Fruit fly (Drosophila melanogaster) whole organism, embryonic: ENCODE data around the gene CG15461.
A peak's percentile ranks its signal among the peaks of the same experiment; 100 is the strongest.

Experiments
- Adf1 ChIP-seq: fragments of 200-800 bp; sonication (Bioruptor generic); IDR thresholded peaks from 2 replicates; pipeline ENCODE4 v1.3.6; 2022; ENCODE audit warnings: missing biosample characterization, missing genetic modification characterization
- Atf3 ChIP-seq: fragments of 200-800 bp; sonication (Bioruptor generic); optimal IDR thresholded peaks from 3 replicates; lab custom pipeline; 2016; ENCODE audit warnings: missing biosample characterization, missing genetic modification characterization
- BtbVII ChIP-seq: fragments of 200-800 bp; sonication (Bioruptor generic); optimal IDR thresholded peaks from 3 replicates; lab custom pipeline; 2017; ENCODE audit warnings: missing biosample characterization, mild to moderate bottlenecking, missing genetic modification characterization
- Bteb2 ChIP-seq: fragments of 200-800 bp; sonication (Bioruptor generic); optimal IDR thresholded peaks from 2 replicates; lab custom pipeline; 2016; ENCODE audit warnings: missing biosample characterization, missing genetic modification characterization
- CG10366 ChIP-seq: fragments of 200-800 bp; sonication (Bioruptor generic); IDR thresholded peaks from 2 replicates; pipeline ENCODE4 v1.3.6; 2022; ENCODE audit warnings: missing biosample characterization, missing genetic modification characterization
- CG10565 ChIP-seq: fragments of 200-800 bp; sonication (Bioruptor generic); optimal IDR thresholded peaks from 3 replicates; lab custom pipeline; 2016; ENCODE audit warnings: missing biosample characterization, mild to moderate bottlenecking, missing genetic modification characterization
- CG12299 ChIP-seq: fragments of 200-800 bp; sonication (Bioruptor generic); optimal IDR thresholded peaks from 2 replicates; lab custom pipeline; 2018; ENCODE audit warnings: missing biosample characterization, mild to moderate bottlenecking, missing genetic modification characterization
- CG13296 ChIP-seq: fragments of 200-800 bp; sonication (Bioruptor generic); optimal IDR thresholded peaks from 3 replicates; lab custom pipeline; 2018; ENCODE audit warnings: missing biosample characterization, mild to moderate bottlenecking, missing genetic modification characterization
- CG13424 ChIP-seq: fragments of 200-800 bp; sonication (Bioruptor generic); optimal IDR thresholded peaks from 2 replicates; lab custom pipeline; 2019; ENCODE audit warnings: missing biosample characterization, mild to moderate bottlenecking, missing genetic modification characterization, moderate library complexity
- CG15514 ChIP-seq: fragments of 200-800 bp; sonication (Bioruptor generic); optimal IDR thresholded peaks from 3 replicates; lab custom pipeline; 2017; ENCODE audit warnings: missing biosample characterization, missing genetic modification characterization, mild to moderate bottlenecking, moderate library complexity, missing genetic modification reagents
- CG15696 ChIP-seq: fragments of 200-800 bp; sonication (Bioruptor generic); optimal IDR thresholded peaks from 2 replicates; lab custom pipeline; 2019; ENCODE audit warnings: missing biosample characterization, mild to moderate bottlenecking, missing genetic modification characterization, moderate library complexity
- CG16779 ChIP-seq: fragments of 200-800 bp; sonication (Bioruptor generic); IDR thresholded peaks from 2 replicates; pipeline ENCODE4 v1.3.6; 2022; ENCODE audit warnings: missing biosample characterization, missing genetic modification characterization
- CG2889 ChIP-seq: fragments of 200-800 bp; sonication (Bioruptor generic); IDR thresholded peaks from 3 replicates; pipeline ENCODE4 v1.3.6; 2022; ENCODE audit warnings: missing biosample characterization, missing genetic modification characterization
- CG31365 ChIP-seq: fragments of 200-800 bp; sonication (Bioruptor generic); optimal IDR thresholded peaks from 2 replicates; lab custom pipeline; 2018; ENCODE audit warnings: missing biosample characterization, mild to moderate bottlenecking, missing genetic modification characterization
- CG3281 ChIP-seq: fragments of 200-800 bp; sonication (Bioruptor generic); optimal IDR thresholded peaks from 3 replicates; lab custom pipeline; 2017; ENCODE audit warnings: missing biosample characterization, mild to moderate bottlenecking, missing genetic modification characterization
- CG43689 ChIP-seq: fragments of 200-800 bp; sonication (Bioruptor generic); IDR thresholded peaks from 2 replicates; pipeline ENCODE4 v1.3.6; 2022; ENCODE audit warnings: missing biosample characterization, missing genetic modification characterization
- CG6272 ChIP-seq: fragments of 200-800 bp; sonication (Bioruptor generic); IDR thresholded peaks from 2 replicates; pipeline ENCODE4 v1.3.6; 2022; ENCODE audit warnings: missing biosample characterization, missing genetic modification characterization
- CG7987 ChIP-seq: fragments of 200-800 bp; sonication (Bioruptor generic); optimal IDR thresholded peaks from 2 replicates; lab custom pipeline; 2018; ENCODE audit warnings: missing biosample characterization, mild to moderate bottlenecking, missing genetic modification characterization, moderate library complexity
- CG8290 ChIP-seq, 3 experiments: fragments of 200-800 bp; sonication (Bioruptor generic); optimal IDR thresholded peaks; 2 replicates each; lab custom pipeline; 2016 to 2019; ENCODE audit warnings: missing biosample characterization in 3 of 3, missing genetic modification characterization in 3 of 3, mild to moderate bottlenecking in 2 of 3, moderate library complexity in 1 of 3
- CG8944 ChIP-seq: fragments of 200-800 bp; sonication (Bioruptor generic); optimal IDR thresholded peaks from 3 replicates; lab custom pipeline; 2016; ENCODE audit warnings: missing biosample characterization, missing genetic modification characterization
- Dek ChIP-seq: fragments of 200-800 bp; sonication (Bioruptor generic); optimal IDR thresholded peaks from 3 replicates; lab custom pipeline; 2019; ENCODE audit warnings: missing biosample characterization, mild to moderate bottlenecking, missing genetic modification characterization, moderate library complexity
- Dref ChIP-seq: fragments of 200-800 bp; sonication (Bioruptor generic); IDR thresholded peaks from 2 replicates; pipeline ENCODE4 v1.3.6; 2022; ENCODE audit warnings: missing biosample characterization, missing genetic modification characterization
- HHEX ChIP-seq: fragments of 200-800 bp; sonication (Bioruptor generic); optimal IDR thresholded peaks from 3 replicates; lab custom pipeline; 2017; ENCODE audit warnings: missing biosample characterization, mild to moderate bottlenecking, missing genetic modification characterization, missing genetic modification reagents
- Meics ChIP-seq: fragments of 200-800 bp; sonication (Bioruptor generic); optimal IDR thresholded peaks from 2 replicates; lab custom pipeline; 2017; ENCODE audit warnings: missing biosample characterization, mild to moderate bottlenecking, missing genetic modification characterization
- Opbp ChIP-seq: fragments of 200-800 bp; sonication (Bioruptor generic); IDR thresholded peaks from 3 replicates; pipeline ENCODE4 v1.3.6; 2022; ENCODE audit warnings: missing biosample characterization, missing genetic modification characterization; ENCODE audit not compliant: partially characterized antibody
- Ptx1 ChIP-seq: fragments of 200-800 bp; sonication (Bioruptor generic); IDR thresholded peaks from 2 replicates; pipeline ENCODE4 v1.3.6; 2022; ENCODE audit warnings: missing biosample characterization, missing genetic modification characterization
- Ravus ChIP-seq: fragments of 200-800 bp; sonication (Bioruptor generic); IDR thresholded peaks from 2 replicates; pipeline ENCODE4 v1.3.6; 2022; ENCODE audit warnings: missing biosample characterization, missing genetic modification characterization
- Sry-δ ChIP-seq: fragments of 200-800 bp; sonication (Bioruptor generic); optimal IDR thresholded peaks from 2 replicates; lab custom pipeline; 2016; ENCODE audit warnings: missing biosample characterization, missing genetic modification characterization
- aop ChIP-seq: fragments of 200-800 bp; sonication (Bioruptor generic); IDR thresholded peaks from 2 replicates; pipeline ENCODE4 v1.3.6; 2022; ENCODE audit warnings: missing biosample characterization, missing genetic modification characterization
- az2 ChIP-seq: fragments of 200-800 bp; sonication (Bioruptor generic); optimal IDR thresholded peaks from 3 replicates; lab custom pipeline; 2016; ENCODE audit warnings: missing biosample characterization, missing genetic modification characterization
- bab2 ChIP-seq: fragments of 200-800 bp; sonication (Bioruptor generic); optimal IDR thresholded peaks from 2 replicates; lab custom pipeline; 2016; ENCODE audit warnings: missing biosample characterization, missing genetic modification characterization
- cato ChIP-seq: fragments of 200-800 bp; sonication (Bioruptor generic); optimal IDR thresholded peaks from 2 replicates; lab custom pipeline; 2016; ENCODE audit warnings: missing biosample characterization, missing genetic modification characterization, borderline replicate concordance
- chinmo ChIP-seq: fragments of 200-800 bp; sonication (Bioruptor generic); IDR thresholded peaks from 4 replicates; pipeline ENCODE4 v1.3.6; 2022; ENCODE audit warnings: missing biosample characterization, missing genetic modification characterization; ENCODE audit not compliant: partially characterized antibody
- corto ChIP-seq: fragments of 200-800 bp; sonication (Bioruptor generic); optimal IDR thresholded peaks from 2 replicates; lab custom pipeline; 2016; ENCODE audit warnings: missing biosample characterization, mild to moderate bottlenecking, missing genetic modification characterization, moderate library complexity
- danr ChIP-seq: fragments of 200-800 bp; sonication (Bioruptor generic); IDR thresholded peaks from 2 replicates; pipeline ENCODE4 v1.3.6; 2022; ENCODE audit warnings: missing biosample characterization, missing genetic modification characterization
- dmrt11E ChIP-seq: fragments of 200-800 bp; sonication (Bioruptor generic); optimal IDR thresholded peaks from 3 replicates; lab custom pipeline; 2018; ENCODE audit warnings: missing biosample characterization, mild to moderate bottlenecking, missing genetic modification characterization, moderate library complexity
- emc ChIP-seq: fragments of 200-800 bp; sonication (Bioruptor generic); optimal IDR thresholded peaks from 2 replicates; lab custom pipeline; 2016; ENCODE audit warnings: missing biosample characterization, missing genetic modification characterization
- ewg ChIP-seq: fragments of 200-800 bp; sonication (Bioruptor generic); optimal IDR thresholded peaks from 3 replicates; lab custom pipeline; 2017; ENCODE audit warnings: mild to moderate bottlenecking, missing biosample characterization, missing genetic modification reagents, missing genetic modification characterization
- eyg ChIP-seq: fragments of 200-800 bp; sonication (Bioruptor generic); optimal IDR thresholded peaks from 3 replicates; lab custom pipeline; 2016; ENCODE audit warnings: missing biosample characterization, missing genetic modification characterization
- fu2 ChIP-seq: fragments of 200-800 bp; sonication (Bioruptor generic); optimal IDR thresholded peaks from 2 replicates; lab custom pipeline; 2016; ENCODE audit warnings: missing biosample characterization, missing genetic modification characterization
- gcm ChIP-seq: fragments of 200-800 bp; sonication (Bioruptor generic); optimal IDR thresholded peaks from 2 replicates; lab custom pipeline; 2019; ENCODE audit warnings: missing biosample characterization, mild to moderate bottlenecking, missing genetic modification characterization, moderate library complexity
- inv ChIP-seq: fragments of 200-800 bp; sonication (Bioruptor generic); IDR thresholded peaks from 2 replicates; pipeline ENCODE4 v1.3.6; 2022; ENCODE audit warnings: missing biosample characterization, missing genetic modification characterization; ENCODE audit not compliant: partially characterized antibody
- peb ChIP-seq: fragments of 200-800 bp; sonication (Bioruptor generic); IDR thresholded peaks from 2 replicates; pipeline ENCODE4 v1.3.6; 2022; ENCODE audit warnings: missing biosample characterization, missing genetic modification characterization
- pfk ChIP-seq: fragments of 200-800 bp; sonication (Bioruptor generic); optimal IDR thresholded peaks from 2 replicates; lab custom pipeline; 2018; ENCODE audit warnings: missing biosample characterization, mild to moderate bottlenecking, missing genetic modification characterization, moderate library complexity
- prd ChIP-seq, 3 experiments: fragments of >200 bp in 2 of 3; fragments of 200-800 bp in 1 of 3; sonication (Bioruptor generic) in 1 of 3; optimal IDR thresholded peaks in 2 of 3; IDR thresholded peaks in 1 of 3; 2 replicates in 2 of 3; 3 replicates in 1 of 3; pipeline versions ENCODE4 v1.3.6 to Lab custom; 2017 to 2022; ENCODE audit warnings: missing biosample characterization in 1 of 3, missing genetic modification characterization in 1 of 3
- rib ChIP-seq: fragments of 200-800 bp; sonication (Bioruptor generic); IDR thresholded peaks from 2 replicates; pipeline ENCODE4 v1.3.6; 2022; ENCODE audit warnings: missing biosample characterization, missing genetic modification characterization
- sim ChIP-seq: fragments of 200-800 bp; sonication (Bioruptor generic); IDR thresholded peaks from 2 replicates; pipeline ENCODE4 v1.3.6; 2022; ENCODE audit warnings: missing biosample characterization, missing genetic modification characterization
- slp2 ChIP-seq: fragments of 200-800 bp; sonication (Bioruptor generic); optimal IDR thresholded peaks from 2 replicates; lab custom pipeline; 2016; ENCODE audit warnings: missing biosample characterization, missing genetic modification characterization
- trem ChIP-seq: fragments of 200-800 bp; optimal IDR thresholded peaks from 3 replicates; lab custom pipeline; 2019; ENCODE audit warnings: missing biosample characterization, mild to moderate bottlenecking, missing genetic modification characterization, moderate library complexity
- zen ChIP-seq: fragments of 200-800 bp; sonication (Bioruptor generic); optimal IDR thresholded peaks from 3 replicates; lab custom pipeline; 2018; ENCODE audit warnings: missing biosample characterization, mild to moderate bottlenecking, missing genetic modification characterization, moderate library complexity

CG15461 gene

dm6 chrX:20501040-20501609 is 15.1 kb downstream of the CG15461 start (continued):
- TF ChIP-seq Meics (GFP tag; lab: Kevin White, UChicago) (no peak), CG13296 (GFP tag; lab: Kevin White, UChicago) (no peak), slp2 (GFP tag; lab: Kevin White, UChicago) (no peak), prd (optimal IDR thresholded peaks at IDR 0.05; lab: Kevin White, UChicago) (no peak), prd (GFP tag; IDR thresholded peaks at IDR 0.05; lab: Robert Waterston, UW) (peak; percentile 51; the same call in 1 of the 3 replicates), CG43689 (GFP tag; lab: Robert Waterston, UW) (no peak), gcm (GFP tag; lab: Kevin White, UChicago) (peak; percentile 1), Opbp (GFP tag; lab: Robert Waterston, UW) (no peak), cato (no peak), chinmo (no peak), trem (no peak), BtbVII (GFP tag; lab: Kevin White, UChicago) (no peak), zen (tag; lab: Kevin White, UChicago) (no peak), sim (GFP tag; lab: Robert Waterston, UW) (no peak), peb (no peak), CG7987 (no peak), CG8944 (GFP tag; lab: Kevin White, UChicago) (peak; percentile 9), CG6272 (GFP tag; lab: Robert Waterston, UW) (no peak), emc (GFP tag; lab: Kevin White, UChicago) (no peak), CG3281 (GFP tag; lab: Kevin White, UChicago) (no peak), bab2 (GFP tag; lab: Kevin White, UChicago) (peak; percentile 39), dmrt11E (tag; lab: Kevin White, UChicago) (peak; percentile 45), HHEX (GFP tag; lab: Kevin White, UChicago) (no peak), CG31365 (tag; lab: Kevin White, UChicago) (no peak), CG8290 (GFP tag; optimal IDR thresholded peaks at IDR 0.05; lab: Kevin White, UChicago) (no peak), CG8290 (tag; optimal IDR thresholded peaks at IDR 0.05; lab: Kevin White, UChicago) (peak in 1 of 2 experiments; percentile 42), danr (GFP tag; lab: Robert Waterston, UW) (no peak), Atf3 (GFP tag; lab: Kevin White, UChicago) (no peak), CG2889 (GFP tag; lab: Robert Waterston, UW) (no peak), CG12299 (tag; lab: Kevin White, UChicago) (no peak), Ravus (GFP tag; lab: Robert Waterston, UW) (no peak), az2 (GFP tag; lab: Kevin White, UChicago) (peak; percentile 46), ewg (GFP tag; lab: Kevin White, UChicago) (peak; percentile 29), fu2 (GFP tag; lab: Kevin White, UChicago) (no peak), inv (GFP tag; lab: Robert Waterston, UW) (no peak), Dref (GFP tag; lab: Robert Waterston, UW) (no peak), Adf1 (GFP tag; lab: Robert Waterston, UW) (no peak), CG10565 (GFP tag; lab: Kevin White, UChicago) (no peak), rib (no peak), aop (GFP tag; lab: Robert Waterston, UW) (no peak), CG15514 (GFP tag; lab: Kevin White, UChicago) (no peak), CG13424 (no peak), Bteb2 (GFP tag; lab: Kevin White, UChicago) (no peak), CG10366 (GFP tag; lab: Robert Waterston, UW) (no peak), Dek (tag; lab: Kevin White, UChicago) (no peak), CG16779 (no peak), eyg (no peak), pfk (GFP tag; lab: Kevin White, UChicago) (no peak), Ptx1 (GFP tag; lab: Robert Waterston, UW) (peak; percentile 54), Sry-δ (GFP tag; lab: Kevin White, UChicago) (no peak), CG15696 (tag; lab: Kevin White, UChicago) (no peak), corto (GFP tag; lab: Kevin White, UChicago) (peak; percentile 90)
